Worm (Caenorhabditis elegans): Measurements from ENCODE around the gene F46B3.23.

The F46B3.23 gene

DNA sequence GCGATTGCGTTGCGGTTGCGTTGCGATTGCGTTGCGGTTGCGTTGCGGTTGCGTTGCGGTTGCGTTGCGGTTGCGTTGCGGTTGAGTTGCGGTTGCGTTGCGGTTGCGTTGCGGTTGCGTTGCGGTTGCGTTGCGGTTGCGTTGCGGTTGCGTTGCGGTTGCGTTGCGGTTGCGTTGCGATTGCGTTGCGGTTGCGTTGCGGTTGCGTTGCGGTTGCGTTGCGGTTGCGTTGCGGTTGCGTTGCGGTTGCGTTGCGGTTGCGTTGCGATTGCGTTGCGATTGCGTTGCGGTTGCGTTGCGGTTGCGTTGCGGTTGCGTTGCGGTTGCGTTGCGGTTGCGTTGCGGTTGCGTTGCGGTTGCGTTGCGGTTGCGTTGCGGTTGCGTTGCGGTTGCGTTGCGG lies 705 bp downstream of the F46B3.23 start:
- peak; percentile 85 for TF ChIP-seq rnt-1 (tag; optimal IDR thresholded peaks at IDR 0.05)

ce11 chrV:20604606-20605155 lies 1.8 kb downstream of the F46B3.23 start, which contains the start of gene ttr-57:
ttr-57 (plus strand) TSS chrV:20605105.
- TF ChIP-seq lin-11 (tag; optimal IDR thresholded peaks at IDR 0.05) (no peak), pat-9 (tag; optimal IDR thresholded peaks at IDR 0.05) (no peak), K02D7.2 (tag; optimal IDR thresholded peaks at IDR 0.05) (no peak), K09A11.1 (tag; optimal IDR thresholded peaks at IDR 0.05; ENCODE audit: insufficient read depth) (no peak), che-1 (tag; optimal IDR thresholded peaks at IDR 0.05) (no peak), sox-4 (tag; optimal IDR thresholded peaks at IDR 0.05) (no peak), hlh-6 (tag; optimal IDR thresholded peaks at IDR 0.05) (no peak), sdc-2 (tag; optimal IDR thresholded peaks at IDR 0.05) (no peak), ceh-19 (GFP tag; optimal IDR thresholded peaks at IDR 0.05) (no peak), fkh-10 (GFP tag; optimal IDR thresholded peaks at IDR 0.05) (no peak), ceh-30 (tag; optimal IDR thresholded peaks at IDR 0.05) (no peak)

ce11 chrV:20603014-20603413 lies 3.5 kb downstream of the F46B3.23 start, which contains the start of gene ttr-11:
ttr-11 (plus strand) TSS chrV:20603314.
- no peak for TF ChIP-seq dmd-4 (tag; optimal IDR thresholded peaks at IDR 0.05; ENCODE audit: borderline replicate concordance)
- no peak for TF ChIP-seq hlh-13 (GFP tag; optimal IDR thresholded peaks at IDR 0.05)
- no peak for TF ChIP-seq sox-4 (tag; optimal IDR thresholded peaks at IDR 0.05)
- TF ChIP-seq ceh-14 (tag; optimal IDR thresholded peaks at IDR 0.05), result no peak
- no peak for TF ChIP-seq nhr-232 (tag; optimal IDR thresholded peaks at IDR 0.05)
- no peak for TF ChIP-seq ceh-48 (tag; optimal IDR thresholded peaks at IDR 0.05)
- TF ChIP-seq unc-42 (tag; optimal IDR thresholded peaks at IDR 0.05), result no peak
- TF ChIP-seq pha-2 (tag; optimal IDR thresholded peaks at IDR 0.05), result no peak
- TF ChIP-seq pag-3 (tag; optimal IDR thresholded peaks at IDR 0.05; ENCODE audit: borderline replicate concordance), result no peak
- no peak for TF ChIP-seq tbx-7 (tag; optimal IDR thresholded peaks at IDR 0.05)
- TF ChIP-seq hlh-15 (tag; optimal IDR thresholded peaks at IDR 0.05), result no peak
- no peak for TF ChIP-seq elt-2 (tag; optimal IDR thresholded peaks at IDR 0.05)
- TF ChIP-seq mec-3 (tag; optimal IDR thresholded peaks at IDR 0.05; ENCODE audit: borderline replicate concordance), result no peak
- no peak for TF ChIP-seq ref-2 (tag; optimal IDR thresholded peaks at IDR 0.05)
- TF ChIP-seq ceh-18 (tag; optimal IDR thresholded peaks at IDR 0.05), result no peak
- no peak for TF ChIP-seq Y22D7AL.16 (tag; optimal IDR thresholded peaks at IDR 0.05)
- no peak for TF ChIP-seq ceh-31 (tag; optimal IDR thresholded peaks at IDR 0.05)
- no peak for TF ChIP-seq ceh-45 (GFP tag; IDR thresholded peaks at IDR 0.05)
- TF ChIP-seq nfya-1 (tag; optimal IDR thresholded peaks at IDR 0.05), result no peak
- TF ChIP-seq hlh-6 (tag; optimal IDR thresholded peaks at IDR 0.05), result no peak

ce11 chrV:20600704-20601103 lies 5.8 kb downstream of the F46B3.23 start:
- TF ChIP-seq hlh-13 (GFP tag; optimal IDR thresholded peaks at IDR 0.05), result no peak
- TF ChIP-seq nhr-11 (tag; optimal IDR thresholded peaks at IDR 0.05), result no peak
- TF ChIP-seq ama-1 (optimal IDR thresholded peaks at IDR 0.05), result no peak
- no peak for TF ChIP-seq lim-6 (tag; optimal IDR thresholded peaks at IDR 0.05)
- peak; percentile 87 for TF ChIP-seq elt-4 (tag; optimal IDR thresholded peaks at IDR 0.05)
- peak; percentile 7 for TF ChIP-seq ceh-31 (tag; optimal IDR thresholded peaks at IDR 0.05)
- TF ChIP-seq gmeb-2 (tag; optimal IDR thresholded peaks at IDR 0.05), result no peak
- TF ChIP-seq ceh-22 (tag; optimal IDR thresholded peaks at IDR 0.05), result no peak

- TF ChIP-seq gmeb-2 (tag; optimal IDR thresholded peaks at IDR 0.05), result no peak
- no peak for TF ChIP-seq pag-3 (tag; optimal IDR thresholded peaks at IDR 0.05; ENCODE audit: borderline replicate concordance)
- TF ChIP-seq F13H6.1 (tag; optimal IDR thresholded peaks at IDR 0.05), result no peak
- no peak for TF ChIP-seq unc-86 (tag; optimal IDR thresholded peaks at IDR 0.05)
- TF ChIP-seq ceh-14 (tag; optimal IDR thresholded peaks at IDR 0.05), result no peak
- no peak for TF ChIP-seq pax-1 (tag; optimal IDR thresholded peaks at IDR 0.05)
- no peak for TF ChIP-seq ceh-19 (GFP tag; optimal IDR thresholded peaks at IDR 0.05)
- TF ChIP-seq pha-2 (tag; optimal IDR thresholded peaks at IDR 0.05), result no peak
- no peak for TF ChIP-seq odd-2 (tag; optimal IDR thresholded peaks at IDR 0.05)
- no peak for TF ChIP-seq hlh-30 (tag; optimal IDR thresholded peaks at IDR 0.05; ENCODE audit: insufficient read depth)
- TF ChIP-seq rnt-1 (tag; optimal IDR thresholded peaks at IDR 0.05), result no peak
- TF ChIP-seq mec-3 (tag; optimal IDR thresholded peaks at IDR 0.05; ENCODE audit: borderline replicate concordance), result no peak
- TF ChIP-seq ceh-18 (tag; optimal IDR thresholded peaks at IDR 0.05), result no peak
- TF ChIP-seq ceh-31 (tag; optimal IDR thresholded peaks at IDR 0.05), result no peak
- no peak for TF ChIP-seq sox-4 (tag; optimal IDR thresholded peaks at IDR 0.05)
- TF ChIP-seq hlh-8 (tag; optimal IDR thresholded peaks at IDR 0.05), result no peak
- TF ChIP-seq ama-1 (optimal IDR thresholded peaks at IDR 0.05), result no peak
- no peak for TF ChIP-seq T23F11.4 (GFP tag; optimal IDR thresholded peaks at IDR 0.05)
- TF ChIP-seq unc-42 (tag; optimal IDR thresholded peaks at IDR 0.05), result no peak
- no peak for TF ChIP-seq zip-5 (tag; optimal IDR thresholded peaks at IDR 0.05)
Measured at ce11 chrV:20599795-20600194, 6.7 kb downstream of the F46B3.23 start, which contains the start of gene col-163. col-163 (plus strand) TSS chrV:20600095.

All from whole organism, late embryonic.